Worm (Caenorhabditis elegans): ENCODE data around the gene old-1.
A peak's percentile ranks its signal among the peaks of the same experiment; 100 is the strongest.
"Not testable (repeated sequence)": the region's sequence is repeated elsewhere in the genome, so short reads cannot be mapped to it uniquely, and the experiment has no call there.

Gene old-1

DNA sequence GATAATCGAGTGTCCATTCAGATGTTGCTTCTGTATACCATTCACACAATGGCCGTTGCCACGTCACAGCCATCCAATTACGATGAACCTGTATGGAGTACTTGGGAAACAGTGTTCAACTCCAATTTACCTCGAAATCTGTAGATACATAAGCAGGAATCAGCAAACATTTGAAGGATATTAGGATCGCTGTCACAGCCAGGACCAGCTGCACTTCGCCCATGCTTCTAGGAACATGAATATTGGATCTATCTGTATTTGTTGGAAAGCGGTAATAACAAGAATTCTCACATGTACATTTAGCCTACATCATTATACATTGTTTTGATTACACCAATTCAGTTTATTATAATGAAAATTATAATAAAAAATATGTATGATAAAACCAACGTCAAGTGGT lies 17.7 kb upstream of the old-1 start, which contains the start of gene algn-8 (continued):
- TF ChIP-seq ceh-62 (tag; optimal IDR thresholded peaks at IDR 0.05) (no peak), nhr-6 (tag; optimal IDR thresholded peaks at IDR 0.05) (no peak)

DNA sequence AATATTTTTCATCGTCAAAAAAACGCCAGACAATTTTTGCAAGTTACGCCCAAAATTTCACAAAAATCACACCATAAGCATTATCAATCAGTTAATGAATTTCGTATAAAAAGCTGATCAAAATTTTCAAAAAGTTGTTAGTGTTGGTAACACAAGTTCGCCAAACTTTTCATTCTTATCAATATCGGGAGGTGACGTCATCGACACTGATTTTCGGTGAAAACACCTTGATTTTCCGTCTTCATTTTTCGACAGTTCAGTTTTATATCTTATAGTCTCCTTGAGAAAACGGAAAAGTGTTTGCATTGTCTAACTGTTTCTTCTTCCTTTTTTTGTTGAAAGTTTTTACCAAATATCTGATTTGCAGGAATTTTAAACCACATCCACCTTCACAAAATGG lies 12.3 kb upstream of the old-1 start, which contains the start of gene C08H9.15:
Gene C08H9.15 (plus strand): TSS at position 368 of the 400 bp plus-strand sequence.
- no peak for TF ChIP-seq hmg-1.1 (GFP tag; IDR thresholded peaks at IDR 0.05)
- TF ChIP-seq nhr-28 (tag; optimal IDR thresholded peaks at IDR 0.05): peak; percentile 11

DNA sequence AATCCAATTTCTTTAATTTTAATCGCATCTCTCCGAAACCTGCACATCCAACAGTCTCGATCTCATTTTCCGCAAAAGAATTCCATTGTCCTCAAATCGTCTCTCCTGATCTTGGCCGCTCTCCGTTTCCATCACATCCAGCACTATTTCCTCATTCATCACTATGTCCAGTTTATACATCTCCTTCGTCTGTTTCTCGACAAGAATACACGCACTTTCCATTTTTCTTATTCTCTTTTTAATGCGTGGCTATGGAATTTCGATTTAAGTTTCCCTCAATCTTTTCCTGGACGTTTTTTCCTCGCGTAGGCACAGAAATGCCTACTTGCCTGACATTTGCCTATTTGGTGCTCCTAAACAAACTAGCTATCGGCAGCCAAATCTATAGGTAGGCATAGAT lies 11.3 kb upstream of the old-1 start:
- TF ChIP-seq aha-1 (tag) (peak; percentile 73), unc-62 (GFP tag; optimal IDR thresholded peaks at IDR 0.05 in 1 of 2) (peak in 1 of 2 experiments; percentile 8), unc-62 (tag; optimal IDR thresholded peaks at IDR 0.05) (no peak), Y48G9A.11 (GFP tag; IDR thresholded peaks at IDR 0.05) (no peak)

DNA sequence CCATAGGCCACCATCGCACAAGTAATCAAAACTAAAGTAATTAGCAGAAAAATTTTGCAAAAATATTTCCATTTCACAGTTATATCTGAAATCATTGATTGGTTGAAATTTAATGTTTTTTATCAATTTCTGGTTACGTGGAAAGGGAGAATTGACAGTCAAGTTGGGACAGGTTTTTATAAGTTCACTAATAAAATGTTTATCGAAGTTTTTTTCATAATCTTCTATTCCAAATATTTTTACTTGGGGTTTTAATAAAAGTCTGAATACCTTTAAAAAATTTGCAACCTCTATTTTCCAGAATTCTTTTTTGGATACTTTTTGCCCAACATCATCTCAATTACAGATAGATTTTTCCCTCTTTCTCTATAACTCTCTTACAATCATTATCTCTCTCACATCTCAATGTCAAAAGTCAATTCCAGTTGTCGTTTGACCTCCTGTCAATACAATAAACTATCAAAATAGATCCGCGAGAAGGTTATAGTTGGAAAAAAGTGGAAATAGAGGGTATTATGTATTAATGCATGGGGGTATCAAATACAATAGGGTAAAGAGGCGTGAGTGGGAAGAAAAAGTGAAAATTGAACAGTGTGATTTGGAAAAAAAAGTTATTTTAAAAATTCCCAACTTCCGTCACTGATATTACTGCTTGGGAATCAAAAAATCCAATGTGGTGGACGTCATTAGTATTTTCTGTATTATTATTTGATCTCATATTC lies 6.1 kb upstream of the old-1 start, which contains the start of the genes chil-2 and ctsa-3.2:
Gene chil-2 (minus strand): TSS at position 101 of the 722 bp plus-strand sequence.
Gene ctsa-3.2 (plus strand): TSS at position 672 of the 722 bp plus-strand sequence.
- TF ChIP-seq lin-39 (tag; optimal IDR thresholded peaks at IDR 0.05): no peak
- TF ChIP-seq Y48G9A.11 (GFP tag; IDR thresholded peaks at IDR 0.05): no peak

DNA sequence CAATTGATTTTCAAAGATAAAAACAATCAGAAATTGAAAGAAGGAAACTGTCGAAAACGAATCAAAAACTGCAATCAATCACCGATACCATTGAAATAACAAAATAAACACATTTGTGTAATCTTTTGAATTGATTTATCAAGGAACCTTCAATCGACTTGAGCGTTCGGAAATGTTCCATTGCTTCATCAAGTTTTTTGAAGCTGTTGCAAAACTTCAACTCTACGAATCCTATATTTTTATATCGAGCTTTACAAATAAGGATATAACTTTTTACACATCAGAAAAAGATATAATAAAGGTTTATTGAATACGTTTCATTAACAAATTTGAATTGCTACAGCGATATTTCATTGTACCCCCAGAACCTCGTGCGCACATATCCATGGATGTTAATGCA lies 4.4 kb upstream of the old-1 start, which contains the start of gene chil-8:
Gene chil-8 (minus strand): TSS at position 101 of the 400 bp plus-strand sequence.
- TF ChIP-seq jun-1 (tag; optimal IDR thresholded peaks at IDR 0.05): no peak
- TF ChIP-seq aha-1 (tag): peak; percentile 37

DNA sequence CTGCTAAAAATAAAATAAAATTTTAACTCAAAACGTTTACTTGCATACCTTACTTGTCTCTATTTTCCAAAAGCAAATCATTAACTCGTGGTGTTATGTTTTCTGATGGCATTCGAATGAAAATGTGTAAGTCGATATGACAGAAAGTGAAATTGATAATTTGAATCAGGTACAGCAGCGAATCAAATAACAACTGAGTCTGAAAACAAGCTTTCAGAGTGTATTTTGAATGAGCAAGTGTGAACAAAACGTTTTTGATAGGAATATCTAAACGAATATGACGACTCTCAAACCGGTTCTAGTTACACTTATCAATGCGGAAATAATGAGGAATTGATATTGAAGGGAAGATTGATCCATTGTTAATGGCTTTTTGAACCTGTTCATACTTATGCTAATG lies 2.5 kb upstream of the old-1 start, which contains the start of gene chil-7:
Gene chil-7 (minus strand): TSS at position 112 of the 400 bp plus-strand sequence.
- peak in 1 of 2 experiments; percentile 97 for TF ChIP-seq unc-62 (GFP tag; optimal IDR thresholded peaks at IDR 0.05 in 1 of 2)
- no peak for TF ChIP-seq unc-62 (tag; optimal IDR thresholded peaks at IDR 0.05)
- no peak for TF ChIP-seq ZK337.2 (GFP tag; IDR thresholded peaks at IDR 0.05)

DNA sequence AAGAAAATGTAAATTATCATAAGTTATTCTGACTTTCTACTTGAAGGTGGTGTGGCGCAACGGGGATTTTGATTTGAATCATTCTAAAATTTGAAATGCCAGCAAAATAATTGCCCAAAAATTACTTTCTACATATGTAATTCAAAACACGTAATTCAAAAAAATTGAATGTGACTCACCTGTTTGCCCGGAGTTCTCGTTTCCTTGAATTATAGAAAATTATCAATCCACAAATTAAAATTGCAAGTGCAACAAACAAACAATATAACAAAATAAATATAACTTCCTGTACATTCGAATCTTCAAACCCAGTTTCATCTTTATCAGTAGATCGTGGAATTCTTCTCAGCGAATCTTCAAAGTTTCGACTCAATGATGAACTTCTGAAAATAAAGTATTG lies 340 bp downstream of the old-1 start:
- TF ChIP-seq nhr-10 (tag; optimal IDR thresholded peaks at IDR 0.05) (no peak), unc-62 (GFP tag; optimal IDR thresholded peaks at IDR 0.05 in 1 of 2) (peak in 1 of 2 experiments; percentile 65), unc-62 (tag; optimal IDR thresholded peaks at IDR 0.05) (no peak), aha-1 (tag) (peak; percentile 63)

DNA sequence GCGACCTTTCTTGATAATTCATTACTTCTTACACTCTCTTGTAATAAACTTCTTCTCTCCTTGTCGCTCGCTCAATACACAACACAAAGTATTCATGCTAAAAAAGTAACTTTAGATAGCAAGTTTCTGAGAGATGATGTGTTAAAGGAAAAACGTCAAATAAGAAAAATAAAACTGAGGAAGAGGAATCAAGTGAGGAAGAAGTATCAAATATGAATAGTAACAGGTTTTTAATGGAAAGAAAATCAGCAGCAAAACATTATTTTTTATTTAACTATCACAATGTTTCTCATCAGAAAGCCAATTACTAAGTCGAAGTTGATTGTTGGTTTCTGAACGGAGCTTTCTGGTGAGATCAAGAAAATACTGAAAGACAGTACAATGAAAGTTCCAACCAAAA lies 2.2 kb downstream of the old-1 start, which contains the start of gene chil-1:
Gene chil-1 (minus strand): TSS at position 101 of the 400 bp plus-strand sequence.
- TF ChIP-seq fos-1 (tag; optimal IDR thresholded peaks at IDR 0.05); lim-7 (GFP tag; IDR thresholded peaks at IDR 0.05); hlh-30 (tag; optimal IDR thresholded peaks at IDR 0.05; ENCODE audit: insufficient read depth): not testable (repeated sequence)

DNA sequence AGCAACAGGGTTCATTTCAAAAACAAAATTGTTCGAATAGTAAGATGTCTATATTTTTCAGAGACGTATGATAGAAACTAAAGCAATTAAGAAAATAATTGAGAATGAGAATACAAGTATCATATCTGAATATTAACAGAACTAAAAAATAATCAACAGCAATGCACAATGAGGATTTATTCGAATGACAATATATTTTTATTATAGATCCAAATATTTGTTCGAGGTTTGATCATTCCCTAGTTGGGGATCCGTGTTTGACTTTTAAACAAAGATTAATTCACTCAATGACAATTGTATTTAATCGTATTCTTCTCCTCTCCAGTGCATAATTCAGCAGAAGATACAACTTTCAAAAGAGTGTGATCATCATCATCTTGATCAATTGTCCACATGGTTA lies 6.4 kb downstream of the old-1 start, which contains the start of gene C08H9.18:
Gene C08H9.18 (minus strand): TSS at position 101 of the 400 bp plus-strand sequence.
- no peak for TF ChIP-seq egl-43 (GFP tag; IDR thresholded peaks at IDR 0.05)
- TF ChIP-seq tra-1 (GFP tag; IDR thresholded peaks at IDR 0.05): no peak
- no peak for TF ChIP-seq ctbp-1 (GFP tag; IDR thresholded peaks at IDR 0.05)
- TF ChIP-seq hlh-30 (tag; optimal IDR thresholded peaks at IDR 0.05; ENCODE audit: insufficient read depth): no peak
- no peak for TF ChIP-seq ceh-28 (tag; optimal IDR thresholded peaks at IDR 0.05)
- no peak for TF ChIP-seq zfp-3 (GFP tag; conservative IDR thresholded peaks at IDR 0.05)
- no peak for TF ChIP-seq mes-2 (tag; optimal IDR thresholded peaks at IDR 0.05; ENCODE audit: poor library complexity, severe bottlenecking)
- TF ChIP-seq lir-3 (tag; optimal IDR thresholded peaks at IDR 0.05): no peak
- no peak for TF ChIP-seq jun-1 (tag; optimal IDR thresholded peaks at IDR 0.05)
- no peak for TF ChIP-seq lsy-2 (tag; optimal IDR thresholded peaks at IDR 0.05)
- TF ChIP-seq daf-16 (GFP tag; optimal IDR thresholded peaks at IDR 0.05): no peak
- TF ChIP-seq daf-16 (tag; optimal IDR thresholded peaks at IDR 0.05): no peak
- no peak for TF ChIP-seq hlh-11 (tag; optimal IDR thresholded peaks at IDR 0.05)
- no peak for TF ChIP-seq D1046.2 (GFP tag; IDR thresholded peaks at IDR 0.05)
- TF ChIP-seq attf-4 (tag; optimal IDR thresholded peaks at IDR 0.05): no peak
- TF ChIP-seq ceh-82 (tag; optimal IDR thresholded peaks at IDR 0.05): no peak
- no peak for TF ChIP-seq Y48G9A.11 (GFP tag; IDR thresholded peaks at IDR 0.05)
- TF ChIP-seq aha-1 (tag): no peak

All from whole organism, L4 larva.